Fruit fly (Drosophila melanogaster): ENCODE measurements around the gene MagR.
A peak's percentile ranks its signal among the peaks of the same experiment; 100 is the strongest.

DNA sequence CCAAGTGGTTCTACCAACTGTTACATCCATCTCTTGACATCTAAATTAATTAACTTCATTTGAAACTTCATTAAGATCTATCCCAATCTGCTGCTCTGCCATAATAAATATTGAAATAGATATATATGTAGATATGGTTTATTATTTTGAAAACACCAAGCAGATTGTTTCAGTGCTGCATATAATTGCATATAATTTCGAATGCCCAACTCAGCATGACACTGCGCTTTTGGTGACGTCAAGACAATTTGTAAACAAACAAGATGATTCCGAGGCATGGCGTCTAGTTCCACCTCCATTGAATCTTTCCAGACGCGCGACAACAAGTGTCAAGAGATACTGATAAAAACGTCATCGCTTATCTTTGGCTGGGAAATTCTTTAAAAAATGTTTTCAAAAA, 6.8 kb downstream of the MagR start:
- TF ChIP-seq CG7101 (tag; optimal IDR thresholded peaks at IDR 0.05) (peak; percentile 31), CG1620 (GFP tag; optimal IDR thresholded peaks at IDR 0.05) (no peak), pad (GFP tag; optimal IDR thresholded peaks at IDR 0.05) (no peak), CG14711 (tag; optimal IDR thresholded peaks at IDR 0.05) (peak; percentile 33), Crg-1 (GFP tag; optimal IDR thresholded peaks at IDR 0.05) (no peak), CG11617 (GFP tag; optimal IDR thresholded peaks at IDR 0.05) (no peak)

Measured in whole organism, adult.